Worm (Caenorhabditis elegans) whole organism, L2 larva: ENCODE data around the gene F59B2.3.

ENCODE experiments used
- egl-27 ChIP-seq: sonication (generic microtip); optimal IDR thresholded peaks from 3 replicates; lab custom pipeline; 2017; ENCODE audit warnings: missing biosample characterization, missing genetic modification reagents, missing genetic modification characterization
- nhr-12 ChIP-seq: fragments of 150-350 bp; optimal IDR thresholded peaks from 2 replicates; lab custom pipeline; 2014; ENCODE audit warnings: missing biosample characterization, missing genetic modification characterization
- nhr-23 ChIP-seq: fragments of 150-350 bp; optimal IDR thresholded peaks from 2 replicates; lab custom pipeline; 2014; ENCODE audit warnings: missing biosample characterization, missing genetic modification reagents, missing genetic modification characterization
- nhr-25 ChIP-seq: fragments of 150-350 bp; sonication (generic microtip); optimal IDR thresholded peaks from 3 replicates; lab custom pipeline; 2014; ENCODE audit warnings: missing biosample characterization, missing genetic modification characterization

ce11 chrIII:9022535-9022934 lies 23.0 kb upstream of the F59B2.3 start, which contains the start of gene F59B2.14:
- no peak for TF ChIP-seq nhr-25 (tag; lab: Kevin White, UChicago)
- TF ChIP-seq egl-27 (tag; lab: Kevin White, UChicago), result no peak
- no peak for TF ChIP-seq nhr-12 (tag; lab: Kevin White, UChicago)
- TF ChIP-seq nhr-23, result no peak
